Worm (Caenorhabditis elegans) whole organism, L1 larva: ENCODE measurements around the gene T02H6.4.

Experiments
- efl-1 ChIP-seq, 4 experiments: fragments of 150-350 bp; optimal IDR thresholded peaks in 3 of 4; peaks in 1 of 4; 1 replicate in 1 of 4; 2 replicates in 3 of 4; lab custom pipeline; 2014; ENCODE audit warnings: missing biosample characterization in 2 of 4, missing genetic modification characterization in 2 of 4, missing genetic modification reagents in 2 of 4
- lin-13 ChIP-seq: fragments of 150-350 bp; optimal IDR thresholded peaks from 2 replicates; lab custom pipeline; 2014; ENCODE audit warnings: missing biosample characterization, missing genetic modification reagents, missing genetic modification characterization
- lsy-2 ChIP-seq, 2 experiments: fragments of 150-350 bp; optimal IDR thresholded peaks; 2 replicates each; lab custom pipeline; 2014; ENCODE audit warnings: missing biosample characterization in 2 of 2, missing genetic modification characterization in 2 of 2
- nhr-85 ChIP-seq: sonication (generic microtip); peaks from one replicate; lab custom pipeline; 2016; ENCODE audit warnings: missing genetic modification characterization, inconsistent platforms, missing compliant biosample characterization
- pqm-1 ChIP-seq: sonication (generic microtip); optimal IDR thresholded peaks from 3 replicates; lab custom pipeline; 2017; ENCODE audit warnings: missing biosample characterization, missing genetic modification characterization

The T02H6.4 gene

ce11 chrII:732393-732792 is 42.5 kb downstream of the T02H6.4 start:
- TF ChIP-seq efl-1 (optimal IDR thresholded peaks at IDR 0.05; lab: Kevin White, UChicago) (no peak), efl-1 (GFP tag; optimal IDR thresholded peaks at IDR 0.05 in 1 of 2; lab: Kevin White, UChicago) (peak in 1 of 2 experiments; percentile 54), pqm-1 (tag; lab: Kevin White, UChicago) (no peak), lin-13 (GFP tag; lab: Kevin White, UChicago) (peak; percentile 8), lsy-2 (tag; optimal IDR thresholded peaks at IDR 0.05; lab: Kevin White, UChicago) (peak; percentile 56 to 66), nhr-85 (tag; lab: Kevin White, UChicago) (peak; percentile 33)
- TF ChIP-seq, all 84 proteins: peak for 4
